Worm (Caenorhabditis elegans) whole organism, dauer: Measurements from ENCODE around the gene R04F11.2.

Experiments
- unc-62 ChIP-seq: sonication (generic microtip); optimal IDR thresholded peaks from 2 replicates; lab custom pipeline; 2017; ENCODE audit warnings: missing biosample characterization, missing genetic modification reagents, missing genetic modification characterization

The R04F11.2 gene

DNA sequence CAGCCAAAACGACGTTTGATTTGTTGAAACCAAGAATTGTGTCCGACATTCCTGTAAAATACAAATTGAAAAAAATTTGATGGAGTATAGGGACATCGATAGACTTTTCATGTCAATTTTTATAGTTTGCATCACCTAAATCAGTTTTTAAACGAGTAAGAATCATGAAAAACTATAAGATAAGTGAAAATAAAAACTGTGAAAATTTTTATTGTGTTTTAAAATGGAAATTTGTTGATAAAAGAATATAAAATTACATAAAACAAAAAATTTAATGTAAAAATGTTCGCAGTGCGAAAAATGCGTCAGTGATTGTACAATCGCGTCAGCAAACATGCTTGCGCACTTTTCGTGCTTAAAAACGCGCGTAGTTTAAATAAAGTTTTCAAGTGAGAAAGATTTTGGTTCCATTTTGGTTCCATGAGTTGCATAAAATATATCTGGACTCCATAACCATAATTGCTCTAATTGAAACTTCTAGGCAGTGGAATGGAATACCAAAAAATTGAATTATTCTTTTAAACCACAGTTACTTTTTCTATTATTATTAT is 25.3 kb downstream of the R04F11.2 start, which contains the start of gene tomm-20:
TSS of gene tomm-20 (minus strand) at position 51 of the 551 bp plus-strand sequence.
- no peak for TF ChIP-seq unc-62 (GFP tag; lab: Kevin White, UChicago)

DNA sequence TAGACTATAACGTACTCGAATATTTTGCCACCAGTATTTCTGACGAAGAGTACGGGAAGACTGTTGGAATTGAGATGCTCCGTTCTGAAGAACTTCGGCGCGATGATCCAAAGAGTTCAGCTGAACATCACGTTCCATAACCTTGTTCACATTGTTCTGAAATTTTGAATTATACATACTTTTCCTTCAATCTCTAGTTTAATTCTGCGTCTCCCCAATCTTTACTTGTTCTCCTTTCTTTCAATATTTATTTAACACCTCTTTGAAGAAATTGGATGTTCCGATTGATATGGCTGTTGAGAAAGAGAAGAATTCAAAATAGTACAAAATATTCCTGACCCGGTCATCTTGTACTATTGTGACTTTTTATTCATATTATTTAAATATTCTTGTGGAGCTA is 26.7 kb downstream of the R04F11.2 start, which contains the start of gene F23H12.3:
TSS of gene F23H12.3 (plus strand) at position 301 of the 400 bp plus-strand sequence.
- TF ChIP-seq unc-62 (GFP tag; lab: Kevin White, UChicago), result no peak

DNA sequence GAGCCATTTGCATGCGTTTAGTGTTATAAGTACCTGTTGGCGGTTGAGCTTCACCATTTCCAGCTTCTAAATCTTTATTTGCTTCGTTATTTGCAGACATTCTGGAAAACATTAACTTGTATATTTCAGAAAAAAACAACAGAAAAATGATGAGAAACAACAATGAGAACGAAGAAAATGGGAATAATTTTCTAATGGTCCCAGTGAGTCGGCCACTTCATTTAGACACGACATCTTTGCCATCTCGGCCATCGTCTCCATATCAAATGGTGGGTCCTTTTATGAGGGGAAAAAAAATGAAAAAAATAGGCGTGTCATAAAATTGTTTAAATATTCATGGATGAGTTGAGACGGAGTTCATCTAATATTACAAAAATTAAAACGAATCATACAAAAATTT is 27.6 kb downstream of the R04F11.2 start, which contains the start of gene snb-2:
TSS of gene snb-2 (minus strand) at position 101 of the 400 bp plus-strand sequence.
- TF ChIP-seq unc-62 (GFP tag; lab: Kevin White, UChicago), result no peak

- TF ChIP-seq unc-62 (GFP tag; lab: Kevin White, UChicago), result no peak
Measured at ce11 chrV:12347854-12348253, 29.7 kb downstream of the R04F11.2 start.

DNA sequence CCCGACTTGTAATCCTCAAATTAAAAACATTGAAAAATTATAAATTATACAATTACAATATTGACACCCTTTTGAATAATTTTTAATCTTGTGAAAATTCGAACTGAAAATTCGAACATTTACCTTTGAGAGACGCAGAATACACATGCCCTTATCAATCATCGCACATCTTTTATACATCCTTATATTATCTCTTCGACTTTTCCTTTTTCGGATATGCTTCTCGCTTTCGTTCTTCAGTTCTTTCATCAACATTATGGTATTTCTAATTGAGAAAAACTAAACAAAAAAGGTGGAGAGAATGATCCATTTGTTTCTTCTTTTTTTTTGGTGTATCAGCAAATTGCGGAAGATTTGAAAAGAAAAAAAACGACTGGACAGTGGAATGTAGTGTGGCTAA is 31.2 kb downstream of the R04F11.2 start:
- TF ChIP-seq unc-62 (GFP tag; lab: Kevin White, UChicago), result no peak

- TF ChIP-seq unc-62 (GFP tag; lab: Kevin White, UChicago), result no peak
Measured at ce11 chrV:12351842-12352241, 33.7 kb downstream of the R04F11.2 start.

- TF ChIP-seq unc-62 (GFP tag; lab: Kevin White, UChicago), result no peak
Measured at ce11 chrV:12352445-12352844, 34.3 kb downstream of the R04F11.2 start, which contains the start of gene sqt-3. Gene sqt-3, plus strand, starts transcription at chrV:12352745.

DNA sequence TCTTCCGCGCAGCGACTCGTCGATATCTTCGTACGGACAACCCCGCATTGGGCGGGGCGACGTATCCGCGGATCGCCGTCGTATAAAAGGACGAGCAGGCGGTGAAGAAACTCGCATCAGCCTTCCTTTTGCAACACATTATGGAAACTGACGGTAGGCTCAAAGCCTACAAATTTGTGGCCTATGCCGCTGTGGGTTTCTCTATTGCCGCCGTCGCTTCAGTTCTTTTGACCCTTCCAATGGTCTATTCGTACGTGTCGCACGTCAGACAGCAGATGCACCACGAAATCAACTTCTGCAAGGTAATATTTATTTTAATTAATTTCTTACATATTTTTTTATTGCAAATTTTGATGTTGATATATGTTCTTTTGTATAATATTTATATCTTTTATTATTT is 34.7 kb downstream of the R04F11.2 start:
- no peak for TF ChIP-seq unc-62 (GFP tag; lab: Kevin White, UChicago)

ce11 chrV:12353505-12353904 is 35.3 kb downstream of the R04F11.2 start:
- no peak for TF ChIP-seq unc-62 (GFP tag; lab: Kevin White, UChicago)

ce11 chrV:12354193-12354830 is 36.1 kb downstream of the R04F11.2 start:
- TF ChIP-seq unc-62 (GFP tag; lab: Kevin White, UChicago), result no peak

- TF ChIP-seq unc-62 (GFP tag; lab: Kevin White, UChicago), result no peak
Measured at ce11 chrV:12357632-12358031, 39.5 kb downstream of the R04F11.2 start.

DNA sequence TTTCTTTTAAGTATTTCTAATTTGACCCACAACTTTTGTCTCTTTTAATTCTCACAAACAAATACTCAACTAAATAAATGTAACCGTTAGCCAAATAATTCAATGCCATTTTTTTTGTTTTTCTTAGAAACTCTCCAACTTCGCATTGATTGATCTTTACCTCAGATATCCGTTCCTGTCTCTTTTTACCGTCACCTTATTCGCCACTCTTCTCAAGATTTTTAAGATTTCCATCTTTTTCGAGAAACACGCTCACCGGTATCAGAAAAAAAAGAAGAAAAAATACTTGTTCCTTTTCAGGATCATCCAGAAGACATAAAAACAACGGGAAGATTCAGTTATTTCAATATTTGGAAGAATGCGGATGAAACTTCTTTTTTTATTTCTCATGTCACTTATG is 40.2 kb downstream of the R04F11.2 start, which contains the start of gene F23H12.5:
TSS of gene F23H12.5 (plus strand) at position 301 of the 400 bp plus-strand sequence.
- TF ChIP-seq unc-62 (GFP tag; lab: Kevin White, UChicago), result no peak

ce11 chrV:12361644-12362043 is 43.5 kb downstream of the R04F11.2 start, which contains the start of gene fipr-1:
Gene fipr-1, minus strand, starts transcription at chrV:12361744.
- no peak for TF ChIP-seq unc-62 (GFP tag; lab: Kevin White, UChicago)

ce11 chrV:12365104-12365503 is 46.9 kb downstream of the R04F11.2 start, which contains the start of gene fipr-2:
Gene fipr-2, plus strand, starts transcription at chrV:12365348.
- TF ChIP-seq unc-62 (GFP tag; lab: Kevin White, UChicago), result no peak

DNA sequence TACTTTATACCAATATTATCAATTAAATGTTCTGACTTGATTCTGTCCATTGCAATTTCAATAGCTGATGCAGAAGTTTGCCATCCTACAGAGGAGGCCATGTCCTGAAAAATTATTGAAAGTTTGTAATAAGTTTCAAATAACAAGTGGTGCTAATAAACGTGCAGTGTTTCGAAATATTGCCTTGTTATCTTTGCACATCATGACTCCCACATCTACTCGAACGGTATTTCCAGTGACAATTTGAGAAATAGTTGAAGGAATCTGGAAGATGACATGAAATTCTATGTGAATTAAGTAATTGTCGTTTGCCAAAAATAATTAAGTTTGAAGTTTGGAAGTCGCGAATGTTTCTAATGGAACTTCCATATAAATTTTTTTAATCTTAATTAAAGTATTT is 51.3 kb downstream of the R04F11.2 start, which contains the start of gene gcy-13:
TSS of gene gcy-13 (minus strand) at position 101 of the 400 bp plus-strand sequence.
- TF ChIP-seq unc-62 (GFP tag; lab: Kevin White, UChicago), result no peak
